Worm (Caenorhabditis elegans) whole organism, midembryonic: ENCODE results near the gene M163.5.

Experiments
- T22C8.4 ChIP-seq: fragments of 200-800 bp; sonication (Bioruptor generic); IDR thresholded peaks from 2 replicates; pipeline ENCODE4 v1.3.6; 2022; ENCODE audit warnings: missing genetic modification characterization, missing compliant biosample characterization
- cog-1 ChIP-seq: sonication (generic microtip); optimal IDR thresholded peaks from 2 replicates; lab custom pipeline; 2016; ENCODE audit warnings: missing genetic modification characterization, missing compliant biosample characterization
- flt-1 ChIP-seq: fragments of 200-800 bp; sonication (Bioruptor generic); IDR thresholded peaks from 2 replicates; pipeline ENCODE4 v1.3.6; 2022; ENCODE audit warnings: missing genetic modification characterization, missing compliant biosample characterization
- klf-2 ChIP-seq: fragments of 200-800 bp; sonication (Bioruptor generic); conservative IDR thresholded peaks from 2 replicates; pipeline ENCODE4 v1.3.6; 2022; ENCODE audit warnings: missing genetic modification reagents, missing genetic modification characterization, missing compliant biosample characterization
- med-1 ChIP-seq: sonication (generic microtip); optimal IDR thresholded peaks from 2 replicates; lab custom pipeline; 2017; ENCODE audit warnings: missing genetic modification characterization, mild to moderate bottlenecking, missing compliant biosample characterization, antibody characterized with exemption, missing genetic modification reagents; ENCODE audit not compliant: insufficient read depth
- ref-1 ChIP-seq: fragments of 200-800 bp; sonication (Bioruptor generic); conservative IDR thresholded peaks from 2 replicates; pipeline ENCODE4 v1.3.6; 2022; ENCODE audit warnings: missing genetic modification reagents, missing genetic modification characterization, missing compliant biosample characterization
- tab-1 ChIP-seq: fragments of 200-800 bp; sonication (Bioruptor generic); IDR thresholded peaks from 2 replicates; pipeline ENCODE4 v1.3.6; 2022; ENCODE audit warnings: missing genetic modification characterization, missing compliant biosample characterization
- ztf-23 ChIP-seq: fragments of 200-800 bp; sonication (Bioruptor generic); IDR thresholded peaks from 2 replicates; pipeline ENCODE4 v1.3.6; 2022; ENCODE audit warnings: missing genetic modification reagents, missing genetic modification characterization, missing compliant biosample characterization

DNA sequence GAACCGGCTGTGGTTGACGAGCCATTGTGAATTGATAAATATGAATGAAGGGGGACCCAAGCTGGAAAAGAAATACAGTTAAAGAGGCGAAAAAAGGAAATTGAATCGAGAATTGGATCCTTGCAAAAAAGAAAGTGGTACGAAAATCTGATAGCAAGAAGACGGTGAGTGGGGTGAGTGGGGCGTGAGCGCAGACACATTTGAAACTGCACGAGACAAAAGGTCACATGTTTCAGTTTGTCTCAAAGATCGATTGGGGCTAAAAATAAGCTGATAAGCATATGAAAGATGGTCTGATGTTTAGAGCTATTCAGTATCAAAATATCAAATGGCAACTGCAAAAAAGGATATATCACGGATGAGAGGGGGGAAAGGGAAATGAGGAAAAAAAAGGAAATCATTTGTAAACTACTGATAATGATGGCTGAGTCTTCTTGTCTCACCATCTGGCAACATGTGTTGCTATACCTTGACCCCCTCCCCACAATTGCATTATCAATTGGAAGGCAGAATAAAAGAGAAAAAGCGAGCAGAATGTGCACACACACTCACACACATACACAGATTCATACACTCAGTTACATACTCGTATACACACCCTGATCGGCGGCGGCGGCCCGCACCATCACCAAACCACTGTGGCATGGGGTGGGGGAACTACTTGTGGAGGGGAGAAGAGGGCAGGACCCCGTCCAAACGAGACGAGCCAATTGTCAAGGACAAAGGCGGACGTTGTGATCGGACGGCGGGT lies 30.1 kb downstream of the M163.5 start, which contains the start of gene M163.1:
- TF ChIP-seq tab-1 (GFP tag; lab: Robert Waterston, UW) (peak; percentile 67; the same call in 1 of the 2 replicates), cog-1 (tag; lab: Kevin White, UChicago) (peak; percentile 33), ref-1 (GFP tag; lab: Robert Waterston, UW) (no peak), T22C8.4 (GFP tag; lab: Robert Waterston, UW) (no peak), med-1 (GFP tag; lab: Kevin White, UChicago) (no peak), ztf-23 (0 out of 2 replicates have a peak, but pooled peaks have one; percentile 17), klf-2 (GFP tag; lab: Robert Waterston, UW) (no peak), flt-1 (GFP tag; lab: Robert Waterston, UW) (peak; percentile 73; the same call in 1 of the 2 replicates)
